Fruit fly (Drosophila melanogaster) whole organism: ENCODE data around the gene mRpS21.

Experiments
- CG8478 ChIP-seq: fragments of >200 bp; optimal IDR thresholded peaks from 2 replicates; lab custom pipeline; 2018; ENCODE audit warnings: inconsistent platforms
- Dll ChIP-seq: fragments of >200 bp; optimal IDR thresholded peaks from 2 replicates; lab custom pipeline; 2017
- EcR ChIP-seq, 2 experiments: fragments of >200 bp; optimal IDR thresholded peaks; 2 replicates each; lab custom pipeline; 2017; ENCODE audit warnings: missing biosample characterization in 2 of 2, missing genetic modification characterization in 2 of 2, missing genetic modification reagents in 2 of 2
- pan ChIP-seq: fragments of >200 bp; optimal IDR thresholded peaks from 2 replicates; lab custom pipeline; 2017
- psq ChIP-seq: fragments of >200 bp; optimal IDR thresholded peaks from 2 replicates; lab custom pipeline; 2017
- usp ChIP-seq: fragments of >200 bp; optimal IDR thresholded peaks from 2 replicates; lab custom pipeline; 2017; ENCODE audit warnings: missing biosample characterization, missing genetic modification characterization, mixed read lengths

dm6 chr3R:13401722-13402296 lies 20.2 kb upstream of the mRpS21 start, which contains the start of gene GILT1:
- TF ChIP-seq CG8478 (lab: Kevin White, UChicago) (no peak), Dll (lab: Kevin White, UChicago) (no peak), psq (no peak), pan (no peak), usp (GFP tag; lab: Kevin White, UChicago) (no peak), EcR (GFP tag; optimal IDR thresholded peaks at IDR 0.05; lab: Kevin White, UChicago) (no peak)
